Worm (Caenorhabditis elegans) whole organism, L1 larva: ENCODE measurements around the gene C50F4.8.
A peak's percentile ranks its signal among the peaks of the same experiment; 100 is the strongest.

Source experiments
- F16B12.6 ChIP-seq: fragments of 150-350 bp; optimal IDR thresholded peaks from 2 replicates; lab custom pipeline; 2014; ENCODE audit warnings: missing biosample characterization, missing genetic modification characterization
- Y116A8C.19 ChIP-seq: sonication (generic microtip); optimal IDR thresholded peaks from 2 replicates; lab custom pipeline; 2016; ENCODE audit warnings: missing compliant biosample characterization, missing genetic modification characterization, borderline replicate concordance
- aha-1 ChIP-seq: fragments of 150-350 bp; optimal IDR thresholded peaks from 2 replicates; lab custom pipeline; 2014; ENCODE audit warnings: missing biosample characterization, missing genetic modification characterization
- alr-1 ChIP-seq: fragments of 200-800 bp; sonication (Bioruptor generic); optimal IDR thresholded peaks from 2 replicates; lab custom pipeline; 2018; ENCODE audit warnings: borderline replicate concordance, mild to moderate bottlenecking, missing genetic modification characterization, missing compliant biosample characterization
- aly-2 ChIP-seq: fragments of 150-350 bp; optimal IDR thresholded peaks from 2 replicates; lab custom pipeline; 2014; ENCODE audit warnings: missing biosample characterization, missing genetic modification characterization
- ama-1 ChIP-seq: fragments of 150-350 bp; optimal IDR thresholded peaks from 2 replicates; lab custom pipeline; 2014
- blmp-1 ChIP-seq: fragments of 150-350 bp; optimal IDR thresholded peaks from 2 replicates; lab custom pipeline; 2014; ENCODE audit warnings: missing biosample characterization, missing genetic modification characterization
- ceh-63 ChIP-seq: fragments of 200-800 bp; sonication (Bioruptor generic); optimal IDR thresholded peaks from 2 replicates; lab custom pipeline; 2018; ENCODE audit warnings: mild to moderate bottlenecking, missing genetic modification characterization, missing compliant biosample characterization
- ceh-8 ChIP-seq: fragments of 200-800 bp; sonication (Bioruptor generic); optimal IDR thresholded peaks from 2 replicates; lab custom pipeline; 2018; ENCODE audit warnings: mild to moderate bottlenecking, missing genetic modification characterization, moderate library complexity, missing compliant biosample characterization
- ceh-82 ChIP-seq, 3 experiments: fragments of 150-350 bp in 1 of 3; sonication (generic microtip) in 2 of 3; optimal IDR thresholded peaks; 2 replicates each; lab custom pipeline; 2014 to 2017; ENCODE audit warnings: missing biosample characterization in 3 of 3, missing genetic modification characterization in 3 of 3
- ceh-88 ChIP-seq: fragments of 200-800 bp; sonication (Bioruptor generic); IDR thresholded peaks from 2 replicates; pipeline ENCODE4 v1.3.6; 2022; ENCODE audit warnings: missing genetic modification characterization, missing compliant biosample characterization
- dsc-1 ChIP-seq: sonication (generic microtip); optimal IDR thresholded peaks from 2 replicates; lab custom pipeline; 2016; ENCODE audit warnings: mild to moderate bottlenecking, missing genetic modification characterization, missing compliant biosample characterization
- efl-3 ChIP-seq: fragments of 200-800 bp; sonication (Bioruptor generic); optimal IDR thresholded peaks from 2 replicates; lab custom pipeline; 2018; ENCODE audit warnings: mild to moderate bottlenecking, missing genetic modification characterization, missing compliant biosample characterization
- egl-13 ChIP-seq: sonication (generic microtip); optimal IDR thresholded peaks from 2 replicates; lab custom pipeline; 2016; ENCODE audit warnings: missing genotype, missing genetic modification reagents, missing genetic modification characterization, missing compliant biosample characterization
- egl-27 ChIP-seq, 2 experiments: fragments of 150-350 bp in 1 of 2; sonication (generic microtip); optimal IDR thresholded peaks; 3 replicates each; lab custom pipeline; 2017 to 2018; ENCODE audit warnings: missing biosample characterization in 2 of 2, missing genetic modification characterization in 2 of 2, missing genetic modification reagents in 2 of 2
- elt-3 ChIP-seq, 6 experiments: fragments of 150-350 bp in 1 of 6; sonication (generic microtip); optimal IDR thresholded peaks; 2 replicates each; lab custom pipeline; 2017 to 2018; ENCODE audit warnings: missing biosample characterization in 6 of 6, missing genetic modification characterization in 6 of 6, inconsistent platforms in 1 of 6
- ets-5 ChIP-seq: fragments of 200-800 bp; sonication (Bioruptor generic); IDR thresholded peaks from 2 replicates; pipeline ENCODE4 v1.3.6; 2022; ENCODE audit warnings: missing genetic modification characterization, missing compliant biosample characterization
- fkh-10 ChIP-seq: sonication (generic microtip); optimal IDR thresholded peaks from 2 replicates; lab custom pipeline; 2017; ENCODE audit warnings: missing biosample characterization, missing genetic modification reagents, missing genetic modification characterization
- fkh-4 ChIP-seq: sonication (generic microtip); optimal IDR thresholded peaks from 2 replicates; lab custom pipeline; 2016; ENCODE audit warnings: missing compliant biosample characterization, missing genetic modification characterization, borderline replicate concordance
- hlh-17 ChIP-seq: fragments of 200-800 bp; sonication (Bioruptor generic); optimal IDR thresholded peaks from 2 replicates; lab custom pipeline; 2018; ENCODE audit warnings: missing genetic modification characterization, mild to moderate bottlenecking, missing compliant biosample characterization, moderate library complexity, borderline replicate concordance
- hlh-4 ChIP-seq: sonication (generic microtip); optimal IDR thresholded peaks from 2 replicates; lab custom pipeline; 2016; ENCODE audit warnings: mild to moderate bottlenecking, missing genetic modification characterization, missing compliant biosample characterization
- hpl-2 ChIP-seq: fragments of 150-350 bp; optimal IDR thresholded peaks from 2 replicates; lab custom pipeline; 2014; ENCODE audit warnings: missing biosample characterization, missing genetic modification reagents, missing genetic modification characterization
- irx-1 ChIP-seq: sonication (generic microtip); optimal IDR thresholded peaks from 2 replicates; lab custom pipeline; 2016; ENCODE audit warnings: missing genetic modification characterization, missing compliant biosample characterization
- isw-1 ChIP-seq: fragments of 200-800 bp; sonication (Bioruptor generic); IDR thresholded peaks from 2 replicates; pipeline ENCODE4 v1.3.6; 2022; ENCODE audit warnings: missing genetic modification characterization, missing compliant biosample characterization
- jun-1 ChIP-seq: fragments of 150-350 bp; optimal IDR thresholded peaks from 2 replicates; lab custom pipeline; 2014; ENCODE audit warnings: missing biosample characterization, missing genetic modification reagents, missing genetic modification characterization
- lin-13 ChIP-seq: fragments of 150-350 bp; optimal IDR thresholded peaks from 2 replicates; lab custom pipeline; 2014; ENCODE audit warnings: missing biosample characterization, missing genetic modification reagents, missing genetic modification characterization
- lin-15B ChIP-seq: fragments of 150-350 bp; sonication (generic microtip); optimal IDR thresholded peaks from 3 replicates; lab custom pipeline; 2014; ENCODE audit warnings: missing biosample characterization, missing genetic modification characterization
- lin-35 ChIP-seq, 2 experiments: fragments of 150-350 bp; optimal IDR thresholded peaks; 2 replicates each; lab custom pipeline; 2014; ENCODE audit warnings: missing biosample characterization in 2 of 2, missing genetic modification characterization in 2 of 2, missing genetic modification reagents in 2 of 2
- mab-9 ChIP-seq: fragments of 200-800 bp; sonication (Bioruptor generic); IDR thresholded peaks from 2 replicates; pipeline ENCODE4 v1.3.6; 2022; ENCODE audit warnings: missing genetic modification reagents, missing genetic modification characterization, missing compliant biosample characterization
- mef-2 ChIP-seq: fragments of 150-350 bp; optimal IDR thresholded peaks from 2 replicates; lab custom pipeline; 2014; ENCODE audit warnings: missing biosample characterization, missing genetic modification characterization
- mep-1 ChIP-seq: fragments of 150-350 bp; optimal IDR thresholded peaks from 2 replicates; lab custom pipeline; 2014; ENCODE audit warnings: missing biosample characterization, missing genetic modification characterization
- nhr-19 ChIP-seq: fragments of 200-800 bp; sonication (Bioruptor generic); conservative IDR thresholded peaks from 2 replicates; pipeline ENCODE4 v1.3.6; 2022; ENCODE audit warnings: missing genetic modification characterization, missing compliant biosample characterization
- nhr-20 ChIP-seq: sonication (generic microtip); optimal IDR thresholded peaks from 2 replicates; lab custom pipeline; 2016; ENCODE audit warnings: mild to moderate bottlenecking, missing genetic modification characterization, missing compliant biosample characterization
- nhr-237 ChIP-seq: fragments of 150-350 bp; optimal IDR thresholded peaks from 2 replicates; lab custom pipeline; 2014; ENCODE audit warnings: missing biosample characterization, missing genetic modification characterization
- nhr-71 ChIP-seq: sonication (generic microtip); optimal IDR thresholded peaks from 2 replicates; lab custom pipeline; 2016; ENCODE audit warnings: mild to moderate bottlenecking, missing genetic modification characterization, moderate library complexity, missing compliant biosample characterization
- nhr-77 ChIP-seq: fragments of 150-350 bp; optimal IDR thresholded peaks from 2 replicates; lab custom pipeline; 2014; ENCODE audit warnings: missing biosample characterization, missing genetic modification characterization
- nhr-84 ChIP-seq: sonication (generic microtip); optimal IDR thresholded peaks from 2 replicates; lab custom pipeline; 2017; ENCODE audit warnings: missing biosample characterization, missing genetic modification characterization
- nhr-90 ChIP-seq: sonication (generic microtip); optimal IDR thresholded peaks from 2 replicates; lab custom pipeline; 2016; ENCODE audit warnings: mild to moderate bottlenecking, missing genetic modification characterization, missing compliant biosample characterization; ENCODE audit not compliant: poor library complexity
- pax-3 ChIP-seq: fragments of 200-800 bp; sonication (Bioruptor generic); optimal IDR thresholded peaks from 2 replicates; lab custom pipeline; 2018; ENCODE audit warnings: mild to moderate bottlenecking, missing genetic modification characterization, moderate library complexity, missing compliant biosample characterization
- rnt-1 ChIP-seq: sonication (generic microtip); optimal IDR thresholded peaks from 2 replicates; lab custom pipeline; 2016; ENCODE audit warnings: mild to moderate bottlenecking, missing genetic modification characterization, moderate library complexity, missing compliant biosample characterization
- skn-1 ChIP-seq: fragments of 150-350 bp; optimal IDR thresholded peaks from 2 replicates; lab custom pipeline; 2014; ENCODE audit warnings: missing biosample characterization, missing genetic modification characterization
- snpc-4 ChIP-seq: fragments of 150-350 bp; optimal IDR thresholded peaks from 2 replicates; lab custom pipeline; 2014; ENCODE audit warnings: missing biosample characterization, missing genetic modification characterization
- unc-130 ChIP-seq: fragments of 150-350 bp; optimal IDR thresholded peaks from 2 replicates; lab custom pipeline; 2017; ENCODE audit warnings: missing biosample characterization, missing genetic modification characterization, inconsistent platforms
- unc-62 ChIP-seq: fragments of 150-350 bp; optimal IDR thresholded peaks from 2 replicates; lab custom pipeline; 2014; ENCODE audit warnings: missing biosample characterization, missing genetic modification reagents, missing genetic modification characterization
- unc-86 ChIP-seq: sonication (generic microtip); optimal IDR thresholded peaks from 2 replicates; lab custom pipeline; 2016; ENCODE audit warnings: missing genetic modification characterization, missing compliant biosample characterization
- vab-15 ChIP-seq: sonication (generic microtip); optimal IDR thresholded peaks from 2 replicates; lab custom pipeline; 2017; ENCODE audit warnings: missing genotype, mild to moderate bottlenecking, missing genetic modification characterization, missing compliant biosample characterization
- xbp-1 ChIP-seq: sonication (generic microtip); optimal IDR thresholded peaks from 2 replicates; lab custom pipeline; 2016; ENCODE audit warnings: missing genetic modification characterization, missing compliant biosample characterization
- zip-4 ChIP-seq: fragments of 200-800 bp; sonication (Bioruptor generic); optimal IDR thresholded peaks from 2 replicates; lab custom pipeline; 2018; ENCODE audit warnings: mild to moderate bottlenecking, missing genetic modification characterization, moderate library complexity, missing compliant biosample characterization
- ztf-4 ChIP-seq: fragments of 150-350 bp; optimal IDR thresholded peaks from 2 replicates; lab custom pipeline; 2014; ENCODE audit warnings: missing biosample characterization, missing genetic modification characterization

The C50F4.8 gene

DNA sequence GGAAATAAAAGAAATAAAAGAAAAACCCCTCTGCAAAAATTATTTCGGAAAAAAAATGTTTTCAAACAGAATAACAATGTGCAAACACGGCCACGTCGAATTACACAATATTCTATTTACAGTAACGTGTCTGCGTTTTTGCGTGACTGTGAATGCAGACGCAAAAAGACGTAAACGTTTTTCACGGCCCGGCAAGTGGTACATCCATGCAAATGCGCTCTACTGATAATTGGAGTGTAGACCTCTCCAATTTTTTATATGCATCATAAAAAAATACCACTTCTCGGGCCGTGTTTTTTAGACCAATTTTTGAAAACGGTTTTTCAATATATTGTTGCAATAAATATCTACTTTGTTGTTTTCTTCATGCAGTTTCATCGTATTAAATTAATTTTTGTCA is 30.8 kb upstream of the C50F4.8 start, which contains the start of gene nstp-10 (continued):
- TF ChIP-seq fkh-10 (GFP tag; lab: Kevin White, UChicago) (no peak), unc-62 (GFP tag; lab: Kevin White, UChicago) (no peak), hpl-2 (GFP tag; lab: Kevin White, UChicago) (no peak), aha-1 (tag; lab: Kevin White, UChicago) (no peak), skn-1 (tag; lab: Kevin White, UChicago) (peak; percentile 21), Y116A8C.19 (tag; lab: Kevin White, UChicago) (no peak), nhr-84 (tag; lab: Kevin White, UChicago) (no peak), ama-1 (lab: Kevin White, UChicago) (no peak), fkh-4 (tag; lab: Kevin White, UChicago) (no peak), hlh-4 (no peak), nhr-19 (GFP tag; lab: Robert Waterston, UW) (peak; percentile 50), alr-1 (tag; lab: Kevin White, UChicago) (no peak), nhr-20 (tag; lab: Kevin White, UChicago) (peak; percentile 44), ceh-63 (GFP tag; lab: Kevin White, UChicago) (no peak), aly-2 (tag; lab: Kevin White, UChicago) (no peak), mab-9 (GFP tag; lab: Robert Waterston, UW) (no peak), ceh-82 (tag; optimal IDR thresholded peaks at IDR 0.05; lab: Kevin White, UChicago) (peak in 1 of 3 experiments; percentile 31), F16B12.6 (tag; lab: Kevin White, UChicago) (peak; percentile 73), xbp-1 (tag; lab: Kevin White, UChicago) (peak; percentile 51), ceh-8 (GFP tag; lab: Kevin White, UChicago) (no peak), egl-27 (tag; optimal IDR thresholded peaks at IDR 0.05; lab: Kevin White, UChicago) (no peak), elt-3 (tag; optimal IDR thresholded peaks at IDR 0.05; lab: Kevin White, UChicago) (no peak), blmp-1 (tag; lab: Kevin White, UChicago) (no peak), efl-3 (GFP tag; lab: Kevin White, UChicago) (no peak), ets-5 (GFP tag; lab: Robert Waterston, UW) (no peak), jun-1 (peak; percentile 7), unc-130 (tag; lab: Kevin White, UChicago) (no peak), snpc-4 (tag; lab: Kevin White, UChicago) (peak; percentile 4), ztf-4 (tag; lab: Kevin White, UChicago) (no peak), nhr-90 (tag; lab: Kevin White, UChicago) (no peak), nhr-77 (tag; lab: Kevin White, UChicago) (no peak)

DNA sequence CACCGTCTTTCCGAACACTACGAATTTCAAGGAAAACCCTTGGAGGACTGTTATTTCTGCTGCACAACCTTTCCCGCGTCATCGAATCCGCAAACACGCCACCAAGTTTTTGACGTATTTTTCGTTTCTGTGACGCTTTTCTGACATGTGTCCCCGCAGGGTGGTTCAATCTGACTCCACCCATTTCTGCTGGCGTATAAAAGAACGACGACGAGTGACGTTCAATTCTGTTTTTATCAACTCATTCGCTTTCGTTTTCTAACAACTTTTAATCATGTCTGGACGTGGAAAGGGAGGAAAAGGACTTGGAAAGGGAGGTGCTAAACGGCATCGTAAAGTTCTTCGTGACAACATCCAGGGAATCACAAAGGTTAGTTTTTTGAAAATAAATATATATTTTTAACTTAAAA is 28.2 kb upstream of the C50F4.8 start, which contains the start of gene his-37:
Gene his-37 (plus strand): TSS at position 246 of the 410 bp plus-strand sequence.
- no peak for TF ChIP-seq Y116A8C.19 (tag; lab: Kevin White, UChicago)
- TF ChIP-seq nhr-237 (tag; lab: Kevin White, UChicago) = peak; percentile 97
- TF ChIP-seq nhr-71 (tag; lab: Kevin White, UChicago) = peak; percentile 99
- no peak for TF ChIP-seq ets-5 (GFP tag; lab: Robert Waterston, UW)
- peak; percentile 89 to 95 for TF ChIP-seq lin-35 (GFP tag; optimal IDR thresholded peaks at IDR 0.05; lab: Kevin White, UChicago)
- TF ChIP-seq pax-3 (tag; lab: Kevin White, UChicago) = peak; percentile 99
- TF ChIP-seq unc-86 (tag; lab: Kevin White, UChicago) = peak; percentile 98
- peak; percentile 98 for TF ChIP-seq ztf-4 (tag; lab: Kevin White, UChicago)
- TF ChIP-seq elt-3 (tag; optimal IDR thresholded peaks at IDR 0.05; lab: Kevin White, UChicago) = peak; percentile 78 to 99 (median 98)
- TF ChIP-seq lin-13 = peak; percentile 98
- TF ChIP-seq hlh-17 (GFP tag; lab: Kevin White, UChicago) = no peak
- peak; percentile 95 for TF ChIP-seq isw-1 (GFP tag; lab: Robert Waterston, UW)
- TF ChIP-seq egl-13 (tag; lab: Kevin White, UChicago) = peak; percentile 99
- TF ChIP-seq mef-2 (tag; lab: Kevin White, UChicago) = peak; percentile 92
- peak; percentile 99 for TF ChIP-seq xbp-1 (tag; lab: Kevin White, UChicago)
- peak; percentile 94 for TF ChIP-seq skn-1 (tag; lab: Kevin White, UChicago)
- TF ChIP-seq zip-4 (GFP tag; lab: Kevin White, UChicago) = peak; percentile 92
- TF ChIP-seq rnt-1 (tag; lab: Kevin White, UChicago) = peak; percentile 98
- peak; percentile 97 for TF ChIP-seq hpl-2 (GFP tag; lab: Kevin White, UChicago)
- peak; percentile 95 for TF ChIP-seq irx-1 (tag; lab: Kevin White, UChicago)
- peak; percentile 99 for TF ChIP-seq ceh-88 (GFP tag; lab: Robert Waterston, UW)
- TF ChIP-seq nhr-20 (tag; lab: Kevin White, UChicago) = peak; percentile 99
- TF ChIP-seq aly-2 (tag; lab: Kevin White, UChicago) = peak; percentile 90
- peak; percentile 99 for TF ChIP-seq mep-1
- TF ChIP-seq fkh-4 (tag; lab: Kevin White, UChicago) = peak; percentile 79
- TF ChIP-seq vab-15 (tag; lab: Kevin White, UChicago) = peak; percentile 74
- TF ChIP-seq dsc-1 (tag; lab: Kevin White, UChicago) = peak; percentile 99
- peak; percentile 92 for TF ChIP-seq lin-15B (tag; lab: Kevin White, UChicago)
- TF ChIP-seq egl-27 (tag; optimal IDR thresholded peaks at IDR 0.05; lab: Kevin White, UChicago) = peak; percentile 83
